Worm (Caenorhabditis elegans) whole organism, L4 larva: ENCODE data around the gene ZK380.4.

Experiments
- D1046.2 ChIP-seq: fragments of 200-800 bp; sonication (Bioruptor generic); IDR thresholded peaks from 2 replicates; pipeline ENCODE4 v1.3.6; 2022; ENCODE audit warnings: missing genetic modification characterization, missing compliant biosample characterization
- F37D6.2 ChIP-seq: sonication (generic microtip); optimal IDR thresholded peaks from 2 replicates; lab custom pipeline; 2016; ENCODE audit warnings: mild to moderate bottlenecking, missing genetic modification characterization, missing compliant biosample characterization
- T20F7.1 ChIP-seq: fragments of 200-800 bp; sonication (Bioruptor generic); optimal IDR thresholded peaks from 2 replicates; lab custom pipeline; 2018; ENCODE audit warnings: mild to moderate bottlenecking, missing genetic modification characterization, missing compliant biosample characterization
- Y105C5A.15 ChIP-seq: fragments of 200-800 bp; sonication (Bioruptor generic); IDR thresholded peaks from 2 replicates; pipeline ENCODE4 v1.3.6; 2022; ENCODE audit warnings: missing genetic modification characterization, missing compliant biosample characterization
- Y48G9A.11 ChIP-seq: fragments of 200-800 bp; sonication (Bioruptor generic); IDR thresholded peaks from 2 replicates; pipeline ENCODE4 v1.3.6; 2022; ENCODE audit warnings: missing genetic modification reagents, missing genetic modification characterization, missing compliant biosample characterization
- Y75B8A.6 ChIP-seq: fragments of 200-800 bp; sonication (Bioruptor generic); IDR thresholded peaks from 2 replicates; pipeline ENCODE4 v1.3.6; 2022; ENCODE audit warnings: missing genetic modification reagents, missing genetic modification characterization, missing compliant biosample characterization
- ZK546.5 ChIP-seq, 2 experiments: sonication (generic microtip); optimal IDR thresholded peaks; 2 replicates each; lab custom pipeline; 2017; ENCODE audit warnings: missing biosample characterization in 2 of 2, missing genetic modification characterization in 2 of 2
- aha-1 ChIP-seq: fragments of 150-350 bp; peaks from one replicate; lab custom pipeline; 2014; ENCODE audit warnings: missing biosample characterization, missing genetic modification characterization
- aly-2 ChIP-seq: sonication (generic microtip); optimal IDR thresholded peaks from 2 replicates; lab custom pipeline; 2018; ENCODE audit warnings: missing biosample characterization, missing genetic modification characterization
- attf-4 ChIP-seq: sonication (generic microtip); optimal IDR thresholded peaks from 3 replicates; lab custom pipeline; 2017; ENCODE audit warnings: missing biosample characterization, missing genetic modification characterization
- ceh-28 ChIP-seq: fragments of 150-350 bp; optimal IDR thresholded peaks from 2 replicates; lab custom pipeline; 2014; ENCODE audit warnings: missing biosample characterization, missing genetic modification reagents, missing genetic modification characterization
- ceh-62 ChIP-seq: sonication (generic microtip); optimal IDR thresholded peaks from 2 replicates; lab custom pipeline; 2017; ENCODE audit warnings: missing biosample characterization, missing genetic modification characterization
- ctbp-1 ChIP-seq: fragments of 200-800 bp; sonication (Bioruptor generic); IDR thresholded peaks from 2 replicates; pipeline ENCODE4 v1.3.6; 2022; ENCODE audit warnings: missing genetic modification reagents, missing genetic modification characterization, missing compliant biosample characterization
- dmd-6 ChIP-seq: fragments of 200-800 bp; sonication (Bioruptor generic); IDR thresholded peaks from 2 replicates; pipeline ENCODE4 v1.3.6; 2022; ENCODE audit warnings: missing genetic modification reagents, missing genetic modification characterization, missing compliant biosample characterization
- dmd-8 ChIP-seq: fragments of 200-800 bp; sonication (Bioruptor generic); IDR thresholded peaks from 2 replicates; pipeline ENCODE4 v1.3.6; 2022; ENCODE audit warnings: missing genetic modification characterization, missing compliant biosample characterization
- dmd-9 ChIP-seq: fragments of 200-800 bp; sonication (Bioruptor generic); IDR thresholded peaks from 2 replicates; pipeline ENCODE4 v1.3.6; 2022; ENCODE audit warnings: missing genetic modification reagents, missing genetic modification characterization, missing compliant biosample characterization
- dpl-1 ChIP-seq: fragments of 150-350 bp; optimal IDR thresholded peaks from 2 replicates; lab custom pipeline; 2014; ENCODE audit warnings: missing biosample characterization, missing genetic modification reagents, missing genetic modification characterization
- duxl-1 ChIP-seq: sonication (generic microtip); optimal IDR thresholded peaks from 2 replicates; lab custom pipeline; 2016; ENCODE audit warnings: mild to moderate bottlenecking, missing genetic modification characterization, moderate library complexity, missing compliant biosample characterization; ENCODE audit not compliant: poor library complexity
- egl-43 ChIP-seq: fragments of 200-800 bp; sonication (Bioruptor generic); IDR thresholded peaks from 2 replicates; pipeline ENCODE4 v1.3.6; 2022; ENCODE audit warnings: missing genetic modification reagents, missing genetic modification characterization, missing compliant biosample characterization
- gei-8 ChIP-seq: fragments of 200-800 bp; sonication (Bioruptor generic); optimal IDR thresholded peaks from 2 replicates; lab custom pipeline; 2018; ENCODE audit warnings: mild to moderate bottlenecking, missing genetic modification characterization, missing compliant biosample characterization
- hif-1 ChIP-seq, 2 experiments: sonication (generic microtip); optimal IDR thresholded peaks; 2 replicates each; lab custom pipeline; 2016 to 2017; ENCODE audit warnings: missing compliant biosample characterization in 2 of 2, missing genetic modification characterization in 2 of 2, missing genetic modification reagents in 2 of 2, missing genotype in 2 of 2, mild to moderate bottlenecking in 1 of 2
- lim-7 ChIP-seq: fragments of 200-800 bp; sonication (Bioruptor generic); IDR thresholded peaks from 2 replicates; pipeline ENCODE4 v1.3.6; 2022; ENCODE audit warnings: missing genetic modification characterization, missing compliant biosample characterization
- madf-5 ChIP-seq, 2 experiments: fragments of 200-800 bp; sonication (Bioruptor generic); IDR thresholded peaks; 2 replicates each; pipeline ENCODE4 v1.3.6; 2022; ENCODE audit warnings: missing compliant biosample characterization in 2 of 2, missing genetic modification characterization in 2 of 2
- madf-9 ChIP-seq: fragments of 200-800 bp; sonication (Bioruptor generic); conservative IDR thresholded peaks from 2 replicates; pipeline ENCODE4 v1.3.6; 2022; ENCODE audit warnings: missing genetic modification reagents, missing genetic modification characterization, missing compliant biosample characterization
- mes-2 ChIP-seq: sonication (generic microtip); optimal IDR thresholded peaks from 2 replicates; lab custom pipeline; 2016; ENCODE audit warnings: missing genotype, mild to moderate bottlenecking, missing genetic modification characterization, missing compliant biosample characterization; ENCODE audit not compliant: poor library complexity, severe bottlenecking
- nhr-48 ChIP-seq: sonication (generic microtip); optimal IDR thresholded peaks from 2 replicates; lab custom pipeline; 2016; ENCODE audit warnings: mild to moderate bottlenecking, missing genetic modification characterization, missing compliant biosample characterization
- pha-4 ChIP-seq, 2 experiments: fragments of 150-350 bp in 1 of 2; fragments of 200-800 bp in 1 of 2; sonication (Bioruptor generic) in 1 of 2; IDR thresholded peaks in 1 of 2; optimal IDR thresholded peaks in 1 of 2; 2 replicates each; pipeline versions ENCODE4 v1.3.6 to Lab custom; 2014 to 2022; ENCODE audit warnings: missing genetic modification characterization in 2 of 2, missing genetic modification reagents in 2 of 2, missing biosample characterization in 1 of 2, missing compliant biosample characterization in 1 of 2
- set-16 ChIP-seq: fragments of 200-800 bp; sonication (Bioruptor generic); IDR thresholded peaks from 2 replicates; pipeline ENCODE4 v1.3.6; 2022; ENCODE audit warnings: missing genetic modification reagents, missing genetic modification characterization, missing compliant biosample characterization
- snpc-1.2 ChIP-seq: fragments of 200-800 bp; sonication (Bioruptor generic); IDR thresholded peaks from 2 replicates; pipeline ENCODE4 v1.3.6; 2022; ENCODE audit warnings: missing genetic modification reagents, missing genetic modification characterization, missing compliant biosample characterization
- spr-1 ChIP-seq: sonication (generic microtip); optimal IDR thresholded peaks from 2 replicates; lab custom pipeline; 2016; ENCODE audit warnings: mild to moderate bottlenecking, missing genetic modification characterization, missing compliant biosample characterization
- tag-97 ChIP-seq: fragments of 200-800 bp; sonication (Bioruptor generic); IDR thresholded peaks from 2 replicates; pipeline ENCODE4 v1.3.6; 2022; ENCODE audit warnings: missing genetic modification characterization, missing compliant biosample characterization
- tra-1 ChIP-seq: fragments of 200-800 bp; sonication (Bioruptor generic); IDR thresholded peaks from 2 replicates; pipeline ENCODE4 v1.3.6; 2022; ENCODE audit warnings: missing genetic modification reagents, missing genetic modification characterization, missing compliant biosample characterization
- unc-130 ChIP-seq: sonication (generic microtip); optimal IDR thresholded peaks from 2 replicates; lab custom pipeline; 2016; ENCODE audit warnings: missing genetic modification reagents, missing genetic modification characterization, missing compliant biosample characterization
- unc-39 ChIP-seq: sonication (generic microtip); optimal IDR thresholded peaks from 2 replicates; lab custom pipeline; 2017; ENCODE audit warnings: missing biosample characterization, missing genetic modification characterization
- unc-62 ChIP-seq, 3 experiments: fragments of 150-350 bp in 1 of 3; sonication (generic microtip); optimal IDR thresholded peaks in 2 of 3; peaks in 1 of 3; 1 replicate in 1 of 3; 2 replicates in 2 of 3; lab custom pipeline; 2014 to 2017; ENCODE audit warnings: missing biosample characterization in 3 of 3, missing genetic modification characterization in 3 of 3, missing genetic modification reagents in 3 of 3, missing genotype in 1 of 3
- zip-11 ChIP-seq: fragments of 200-800 bp; sonication (Bioruptor generic); IDR thresholded peaks from 2 replicates; pipeline ENCODE4 v1.3.6; 2022; ENCODE audit warnings: missing genetic modification characterization, missing compliant biosample characterization
- ztf-11 ChIP-seq: fragments of 150-350 bp; optimal IDR thresholded peaks from 2 replicates; lab custom pipeline; 2014; ENCODE audit warnings: missing biosample characterization, missing genetic modification characterization

The ZK380.4 gene

DNA sequence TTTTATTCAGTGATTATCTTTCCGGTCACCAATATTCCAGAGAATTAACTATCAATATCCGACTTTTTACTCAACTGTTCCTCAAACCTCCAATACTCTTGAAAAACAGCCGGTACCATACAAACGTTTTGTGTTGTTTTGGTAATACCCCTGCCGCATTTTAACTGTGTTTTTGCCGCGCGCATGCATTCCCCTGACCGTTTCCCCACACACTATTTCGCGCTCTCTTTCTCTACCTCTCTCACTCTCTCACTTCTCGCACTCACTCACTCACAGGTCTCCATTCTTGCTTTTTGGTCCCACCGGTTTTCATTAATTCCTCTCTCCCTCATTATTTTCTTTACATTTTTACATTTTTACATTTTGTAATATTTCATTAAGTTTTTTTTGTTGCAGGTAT is 30.8 kb upstream of the ZK380.4 start, which contains the start of gene meg-4:
meg-4 (plus strand) TSS at position 397 of the 400 bp plus-strand sequence.
- TF ChIP-seq ceh-28, result no peak
- no peak for TF ChIP-seq dpl-1 (GFP tag; lab: Kevin White, UChicago)
- TF ChIP-seq T20F7.1 (GFP tag; lab: Kevin White, UChicago), result no peak
- TF ChIP-seq dmd-9 (GFP tag; lab: Robert Waterston, UW), result no peak
- peak; percentile 44 for TF ChIP-seq aha-1 (tag; lab: Kevin White, UChicago)
- no peak for TF ChIP-seq Y105C5A.15
- peak; percentile 98 for TF ChIP-seq duxl-1 (tag; lab: Kevin White, UChicago)

DNA sequence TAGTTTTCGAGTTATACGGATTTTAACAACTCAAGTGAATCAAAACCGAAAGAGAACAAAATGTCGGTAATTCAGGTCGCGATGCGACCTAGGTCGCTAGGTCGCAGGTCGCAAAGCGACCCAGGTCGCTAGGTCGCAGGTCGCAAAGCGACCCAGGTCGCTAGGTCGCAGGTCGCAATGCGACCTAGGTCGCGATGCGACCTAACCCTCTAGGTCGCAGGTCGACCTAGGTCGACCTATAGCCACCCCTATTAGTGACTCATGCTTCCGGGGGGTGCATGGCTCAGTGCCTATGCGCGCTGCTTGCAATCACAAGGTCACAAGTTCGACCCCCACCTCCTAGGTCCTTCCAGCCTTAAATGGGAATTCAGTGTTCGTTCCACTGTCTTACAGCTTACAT is 29.7 kb upstream of the ZK380.4 start:
- TF ChIP-seq tra-1 (GFP tag; lab: Robert Waterston, UW) (0 out of 2 replicates have a peak, but pooled peaks have one; percentile 8), set-16 (GFP tag; lab: Robert Waterston, UW) (peak; percentile 87)
- TF ChIP-seq, all 104 proteins: peak for 2; not testable (repeated sequence) for 102

DNA sequence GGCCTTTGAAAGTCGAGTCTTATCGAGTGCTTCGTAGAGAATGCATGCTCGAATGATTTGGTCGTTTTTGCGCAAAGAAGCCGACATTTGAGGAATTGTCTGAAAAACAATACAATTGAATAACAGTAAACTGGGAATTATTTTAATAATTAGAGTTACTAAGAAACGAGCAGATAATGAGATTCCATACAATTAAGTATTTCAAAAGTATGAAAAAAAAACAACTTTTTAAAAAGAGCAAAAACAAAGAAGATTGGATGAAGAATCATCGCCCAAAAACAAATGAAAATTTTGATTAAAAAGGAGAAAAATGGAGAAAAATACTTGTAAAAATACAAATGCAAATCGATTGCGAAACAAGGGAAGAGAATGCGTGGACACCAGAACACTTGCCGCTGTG is 26.2 kb upstream of the ZK380.4 start, which contains the start of gene fbxa-170:
fbxa-170 (minus strand) TSS at position 101 of the 400 bp plus-strand sequence.
- TF ChIP-seq aha-1 (tag; lab: Kevin White, UChicago), result peak; percentile 16
- no peak for TF ChIP-seq ztf-11 (tag; lab: Kevin White, UChicago)

DNA sequence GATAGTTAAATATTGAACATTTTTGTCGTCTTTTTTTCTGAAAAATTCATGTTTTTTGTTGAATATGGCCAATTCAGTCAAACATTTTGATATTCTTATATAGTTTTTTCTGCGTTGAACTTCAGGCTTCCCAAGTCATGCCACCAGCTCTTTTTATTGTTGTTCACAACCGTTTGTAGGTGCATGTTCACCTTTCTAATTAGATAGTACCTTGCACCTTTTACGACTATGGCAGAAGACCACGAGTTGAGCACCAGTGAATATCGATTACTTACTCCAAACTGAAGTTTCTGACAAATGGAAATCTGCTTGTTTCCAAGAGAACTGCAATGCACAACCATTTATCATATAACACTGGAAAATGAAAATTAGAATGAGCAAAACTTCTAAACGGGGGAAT is 24.1 kb upstream of the ZK380.4 start:
- TF ChIP-seq unc-62 (GFP tag; optimal IDR thresholded peaks at IDR 0.05 in 1 of 2; lab: Kevin White, UChicago) (peak in 1 of 2 experiments; percentile 64), unc-62 (tag; optimal IDR thresholded peaks at IDR 0.05; lab: Kevin White, UChicago) (no peak), madf-9 (GFP tag; lab: Robert Waterston, UW) (no peak)
- TF ChIP-seq, all 104 proteins: peak for 1

DNA sequence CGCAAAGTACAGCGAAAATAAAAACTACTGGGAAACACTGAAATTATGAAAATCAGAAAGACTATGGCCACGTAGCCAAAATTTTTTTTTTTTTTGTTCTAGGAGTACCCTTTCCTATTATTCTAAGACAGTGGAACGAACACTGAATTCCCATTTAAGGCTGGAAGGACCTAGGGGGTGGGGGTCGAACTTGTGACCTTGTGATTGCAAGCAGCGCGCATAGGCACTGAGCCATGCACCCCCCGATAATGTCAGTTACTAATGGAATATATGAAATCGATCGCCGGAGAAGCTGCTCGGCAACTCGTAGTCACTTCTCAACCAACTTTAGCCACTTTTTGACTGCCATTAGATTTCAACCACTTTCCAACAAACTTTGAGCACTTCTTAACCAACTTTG is 23.4 kb upstream of the ZK380.4 start:
- TF ChIP-seq egl-43 (GFP tag; lab: Robert Waterston, UW) (0 out of 2 replicates have a peak, but pooled peaks have one; percentile 8), D1046.2 (GFP tag; lab: Robert Waterston, UW) (0 out of 2 replicates have a peak, but pooled peaks have one; percentile 11), snpc-1.2 (GFP tag; lab: Robert Waterston, UW) (peak; percentile 76), lim-7 (GFP tag; lab: Robert Waterston, UW) (0 out of 2 replicates have a peak, but pooled peaks have one; percentile 16)

DNA sequence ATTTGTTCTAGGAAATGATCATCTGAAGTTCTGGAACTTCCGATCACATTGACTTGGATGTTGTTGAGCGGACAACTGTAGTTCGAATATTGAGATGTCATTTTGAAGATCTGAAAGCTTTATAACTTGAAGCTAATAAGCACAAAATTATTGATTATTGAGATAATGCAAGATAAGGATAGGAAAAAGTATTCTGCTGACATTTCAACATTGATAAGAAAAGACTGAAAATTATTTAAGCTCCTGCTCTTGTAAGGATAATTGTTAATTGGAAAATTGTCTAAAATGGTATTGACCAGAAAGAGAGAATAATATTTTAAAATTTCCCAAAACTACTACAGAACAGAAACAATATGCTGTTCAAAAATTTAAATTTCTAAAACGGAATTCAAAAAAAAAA is 22.3 kb upstream of the ZK380.4 start, which contains the start of gene tbx-31:
tbx-31 (minus strand) TSS at position 101 of the 400 bp plus-strand sequence.
- TF ChIP-seq hif-1 (tag; optimal IDR thresholded peaks at IDR 0.05; lab: Kevin White, UChicago) (no peak), aha-1 (tag; lab: Kevin White, UChicago) (peak; percentile 72)

DNA sequence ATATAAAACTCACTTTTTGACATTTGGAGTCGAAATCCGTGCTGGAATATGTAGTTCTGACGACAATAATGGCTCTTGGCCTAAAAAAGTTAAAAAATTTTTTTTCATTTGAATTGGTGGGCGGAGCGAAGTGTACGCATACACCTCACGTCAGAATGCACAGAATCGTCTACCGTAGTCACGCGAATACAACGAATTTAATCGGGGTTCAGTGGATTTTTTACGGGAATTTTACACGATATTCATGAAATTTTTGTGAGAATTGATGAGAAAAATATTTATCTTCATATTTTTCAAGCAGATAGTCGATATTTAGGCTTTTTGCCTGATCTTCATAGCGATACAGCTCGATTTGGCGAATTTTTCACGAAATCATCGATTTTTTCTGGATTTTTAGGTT is 17.0 kb upstream of the ZK380.4 start, which contains the start of gene R09H3.3:
R09H3.3 (minus strand) TSS at position 101 of the 400 bp plus-strand sequence.
- TF ChIP-seq dmd-6, result no peak
- TF ChIP-seq nhr-48, result no peak
- no peak for TF ChIP-seq Y48G9A.11 (GFP tag; lab: Robert Waterston, UW)
- no peak for TF ChIP-seq madf-5 (GFP tag; IDR thresholded peaks at IDR 0.05; lab: Robert Waterston, UW)
- no peak for TF ChIP-seq attf-4 (tag; lab: Kevin White, UChicago)
- no peak for TF ChIP-seq zip-11
- no peak for TF ChIP-seq unc-130 (GFP tag; lab: Kevin White, UChicago)
- TF ChIP-seq ceh-62 (tag; lab: Kevin White, UChicago), result no peak
- no peak for TF ChIP-seq dmd-8
- TF ChIP-seq ctbp-1 (GFP tag; lab: Robert Waterston, UW), result no peak
- TF ChIP-seq spr-1 (tag; lab: Kevin White, UChicago), result no peak
- no peak for TF ChIP-seq Y75B8A.6 (GFP tag; lab: Robert Waterston, UW)
- TF ChIP-seq unc-39, result no peak
- no peak for TF ChIP-seq pha-4 (GFP tag; IDR thresholded peaks at IDR 0.05; lab: Robert Waterston, UW)
- no peak for TF ChIP-seq pha-4 (tag; optimal IDR thresholded peaks at IDR 0.05; lab: Kevin White, UChicago)
- TF ChIP-seq ZK546.5 (tag; optimal IDR thresholded peaks at IDR 0.05; lab: Kevin White, UChicago), result no peak
- no peak for TF ChIP-seq aly-2
- no peak for TF ChIP-seq gei-8 (GFP tag; lab: Kevin White, UChicago)
- no peak for TF ChIP-seq tag-97 (GFP tag; lab: Robert Waterston, UW)
- no peak for TF ChIP-seq F37D6.2 (tag; lab: Kevin White, UChicago)
- TF ChIP-seq mes-2 (tag; lab: Kevin White, UChicago), result no peak
